Fruit fly (Drosophila melanogaster): Measurements from ENCODE around the gene Pcyt2.
A peak's percentile ranks its signal among the peaks of the same experiment; 100 is the strongest.

The Pcyt2 gene

dm6 chr3L:1586266-1587054, 33.2 kb downstream of the Pcyt2 start (continued):
- TF ChIP-seq CG7745 (tag; optimal IDR thresholded peaks at IDR 0.05), result no peak
- no peak for TF ChIP-seq CG8281 (tag; optimal IDR thresholded peaks at IDR 0.05)
- no peak for TF ChIP-seq twi (tag; optimal IDR thresholded peaks at IDR 0.05)
- TF ChIP-seq Ssrp (tag; optimal IDR thresholded peaks at IDR 0.05), result no peak
- no peak for TF ChIP-seq hb (GFP tag; IDR thresholded peaks at IDR 0.05; ENCODE audit: partially characterized antibody)
- no peak for TF ChIP-seq CG31224 (GFP tag; IDR thresholded peaks at IDR 0.05)
- TF ChIP-seq CG7928 (GFP tag; optimal IDR thresholded peaks at IDR 0.05), result no peak
- TF ChIP-seq CG4282 (GFP tag; optimal IDR thresholded peaks at IDR 0.05), result no peak
- no peak for TF ChIP-seq CG7556 (GFP tag; optimal IDR thresholded peaks at IDR 0.05)
- no peak for TF ChIP-seq CG18764 (GFP tag; optimal IDR thresholded peaks at IDR 0.05)
- no peak for TF ChIP-seq jumu (GFP tag; optimal IDR thresholded peaks at IDR 0.05)
- TF ChIP-seq E2f1 (GFP tag; IDR thresholded peaks at IDR 0.05), result no peak; the same call in 1 of the 2 replicates
- no peak for TF ChIP-seq tup (GFP tag; optimal IDR thresholded peaks at IDR 0.05)
- TF ChIP-seq ssp (GFP tag; IDR thresholded peaks at IDR 0.05), result no peak
- TF ChIP-seq CG13296 (GFP tag; optimal IDR thresholded peaks at IDR 0.05), result peak; percentile 37
- no peak for TF ChIP-seq CG32767 (GFP tag; IDR thresholded peaks at IDR 0.05)
- TF ChIP-seq odd (GFP tag; optimal IDR thresholded peaks at IDR 0.05), result peak; percentile 29
- no peak for TF ChIP-seq otp (GFP tag; IDR thresholded peaks at IDR 0.05)
- no peak for TF ChIP-seq phol (tag; optimal IDR thresholded peaks at IDR 0.05)
- peak; percentile 47; the same call in 1 of the 2 replicates for TF ChIP-seq CG4360 (GFP tag; IDR thresholded peaks at IDR 0.05)
- TF ChIP-seq CG17802 (tag; optimal IDR thresholded peaks at IDR 0.05), result no peak
- no peak for TF ChIP-seq Gsc (GFP tag; IDR thresholded peaks at IDR 0.05)
- peak; percentile 24; the same call in 1 of the 2 replicates for TF ChIP-seq E2f2 (GFP tag; IDR thresholded peaks at IDR 0.05)
- peak; percentile 10 for TF ChIP-seq corto (GFP tag; optimal IDR thresholded peaks at IDR 0.05)
- TF ChIP-seq GATAe (GFP tag; conservative IDR thresholded peaks at IDR 0.05), result no peak
- TF ChIP-seq CG11504 (tag; optimal IDR thresholded peaks at IDR 0.05), result no peak
- no peak for TF ChIP-seq CG13775 (GFP tag; optimal IDR thresholded peaks at IDR 0.05)
- TF ChIP-seq chif (GFP tag; optimal IDR thresholded peaks at IDR 0.05), result no peak
- peak; percentile 2 for TF ChIP-seq CTCF (GFP tag; optimal IDR thresholded peaks at IDR 0.05)
- no peak for TF ChIP-seq Sox102F (GFP tag; optimal IDR thresholded peaks at IDR 0.05)
- TF ChIP-seq NK7.1 (GFP tag; optimal IDR thresholded peaks at IDR 0.05), result no peak
- TF ChIP-seq CG2120 (GFP tag; optimal IDR thresholded peaks at IDR 0.05), result no peak
- TF ChIP-seq Atf-2 (GFP tag; optimal IDR thresholded peaks at IDR 0.05), result no peak
- no peak for TF ChIP-seq CG30431 (GFP tag; optimal IDR thresholded peaks at IDR 0.05)
- TF ChIP-seq CG11696 (GFP tag; IDR thresholded peaks at IDR 0.05), result peak; percentile 47; the same call in 1 of the 2 replicates
- no peak for TF ChIP-seq Myb (GFP tag; optimal IDR thresholded peaks at IDR 0.05)
- TF ChIP-seq CG8388 (GFP tag; optimal IDR thresholded peaks at IDR 0.05), result no peak
- no peak for TF ChIP-seq D19B (GFP tag; optimal IDR thresholded peaks at IDR 0.05)
- peak; percentile 42; the same call in 1 of the 2 replicates for TF ChIP-seq CG8765 (GFP tag; IDR thresholded peaks at IDR 0.05)
- no peak for TF ChIP-seq nau (GFP tag; optimal IDR thresholded peaks at IDR 0.05)
- TF ChIP-seq gem (tag; optimal IDR thresholded peaks at IDR 0.05), result no peak
- peak; percentile 62 for TF ChIP-seq Bgb (GFP tag; IDR thresholded peaks at IDR 0.05; ENCODE audit: partially characterized antibody)
- TF ChIP-seq CG8924 (tag; optimal IDR thresholded peaks at IDR 0.05), result no peak
- TF ChIP-seq H2.0 (GFP tag; IDR thresholded peaks at IDR 0.05), result 0 out of 2 replicates have a peak, but pooled peaks have one; percentile 31
- TF ChIP-seq CG8478 (optimal IDR thresholded peaks at IDR 0.05), result no peak
- TF ChIP-seq CG12155 (GFP tag; optimal IDR thresholded peaks at IDR 0.05), result no peak
- no peak for TF ChIP-seq knrl (GFP tag; IDR thresholded peaks at IDR 0.05; ENCODE audit: partially characterized antibody)
- no peak for TF ChIP-seq CG11560 (tag; IDR thresholded peaks at IDR 0.05)
- peak; percentile 82; the same call in 3 of the 4 replicates for TF ChIP-seq chinmo (GFP tag; IDR thresholded peaks at IDR 0.05; ENCODE audit: partially characterized antibody)
- TF ChIP-seq amos (GFP tag; IDR thresholded peaks at IDR 0.05; ENCODE audit: partially characterized antibody), result peak; percentile 50; the same call in 1 of the 2 replicates

All from whole organism, embryonic.